Fruit fly (Drosophila melanogaster): ENCODE measurements around the gene CG6689.
A peak's percentile ranks its signal among the peaks of the same experiment; 100 is the strongest.

The CG6689 gene

dm6 chr3R:11219883-11220282 lies at the start of gene CG6689:
Gene CG6689, minus strand, starts transcription at chr3R:11220064.
- TF ChIP-seq CG8478 (optimal IDR thresholded peaks at IDR 0.05) (no peak), CTCF (optimal IDR thresholded peaks at IDR 0.05) (no peak)

DNA sequence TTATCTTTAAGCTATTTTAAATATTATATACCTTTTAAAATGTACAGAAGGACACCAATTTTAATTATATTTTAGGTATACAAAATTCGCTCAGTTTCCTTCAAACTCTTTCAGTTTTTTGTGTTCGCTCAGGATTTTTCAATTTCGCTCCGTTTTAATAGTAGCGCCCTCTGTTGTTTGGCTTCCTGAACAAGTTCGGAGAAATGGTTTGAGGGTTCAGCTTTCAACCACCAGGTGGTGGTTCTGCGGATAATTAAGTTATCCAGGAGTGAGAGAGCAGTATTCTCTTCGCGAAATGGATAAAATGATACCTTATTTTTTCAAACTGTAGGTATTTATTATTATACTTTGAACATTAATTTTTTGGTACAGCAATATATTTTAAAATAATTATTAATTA lies 49.1 kb upstream of the CG6689 start:
- peak; percentile 89 to 96 for TF ChIP-seq CTCF (optimal IDR thresholded peaks at IDR 0.05)
- no peak for TF ChIP-seq CG8478 (optimal IDR thresholded peaks at IDR 0.05)

- TF ChIP-seq CG8478 (optimal IDR thresholded peaks at IDR 0.05) (no peak), CTCF (optimal IDR thresholded peaks at IDR 0.05) (no peak)
These were observed 43.7 kb upstream of the CG6689 start for dm6 chr3R:11263579-11263978.

DNA sequence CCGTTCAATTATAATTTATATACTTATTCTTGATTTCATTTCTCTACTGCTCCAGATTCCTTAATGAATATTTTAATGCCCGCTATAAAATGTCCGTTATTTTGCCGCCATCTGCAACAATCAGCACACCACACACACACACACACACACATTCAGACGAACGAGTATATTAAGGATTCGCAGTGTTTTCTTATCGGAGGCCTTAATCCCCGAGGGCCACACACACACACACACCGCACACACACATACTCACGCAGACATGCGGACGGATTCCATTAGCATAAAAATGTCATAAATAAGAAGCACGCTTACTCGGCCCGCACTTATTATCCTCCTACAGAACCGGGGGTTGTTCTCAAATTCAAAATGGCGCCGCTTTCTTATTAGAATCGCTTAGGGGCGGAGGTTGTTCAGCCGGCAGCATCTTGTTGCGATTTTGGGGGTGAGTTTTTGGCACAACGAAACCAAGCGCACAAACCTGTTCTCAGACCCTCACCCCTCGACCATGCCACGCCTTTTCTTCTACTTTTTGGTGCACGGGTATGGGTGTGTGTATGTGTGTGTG lies 41.2 kb upstream of the CG6689 start:
- no peak for TF ChIP-seq CTCF (optimal IDR thresholded peaks at IDR 0.05)
- no peak for TF ChIP-seq CG8478 (optimal IDR thresholded peaks at IDR 0.05)

DNA sequence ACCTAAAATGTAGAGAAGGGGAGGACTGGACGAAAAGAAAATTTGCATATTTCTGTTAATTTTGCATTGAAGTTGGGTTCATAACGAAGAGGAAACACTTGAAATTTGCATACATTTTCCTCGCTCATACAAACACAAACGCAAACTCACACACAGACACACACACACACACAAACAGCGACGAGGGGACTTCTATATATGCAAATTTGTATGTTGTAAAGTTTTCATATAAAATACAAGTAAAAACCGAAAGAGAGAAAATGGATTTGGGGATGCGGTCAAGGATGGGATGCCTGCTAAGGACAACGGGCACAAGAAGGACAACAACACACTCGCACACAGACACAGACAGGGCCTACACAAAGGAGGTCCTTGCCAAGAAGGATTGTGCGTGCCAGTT lies 37.7 kb upstream of the CG6689 start:
- TF ChIP-seq CTCF (optimal IDR thresholded peaks at IDR 0.05), result no peak

DNA sequence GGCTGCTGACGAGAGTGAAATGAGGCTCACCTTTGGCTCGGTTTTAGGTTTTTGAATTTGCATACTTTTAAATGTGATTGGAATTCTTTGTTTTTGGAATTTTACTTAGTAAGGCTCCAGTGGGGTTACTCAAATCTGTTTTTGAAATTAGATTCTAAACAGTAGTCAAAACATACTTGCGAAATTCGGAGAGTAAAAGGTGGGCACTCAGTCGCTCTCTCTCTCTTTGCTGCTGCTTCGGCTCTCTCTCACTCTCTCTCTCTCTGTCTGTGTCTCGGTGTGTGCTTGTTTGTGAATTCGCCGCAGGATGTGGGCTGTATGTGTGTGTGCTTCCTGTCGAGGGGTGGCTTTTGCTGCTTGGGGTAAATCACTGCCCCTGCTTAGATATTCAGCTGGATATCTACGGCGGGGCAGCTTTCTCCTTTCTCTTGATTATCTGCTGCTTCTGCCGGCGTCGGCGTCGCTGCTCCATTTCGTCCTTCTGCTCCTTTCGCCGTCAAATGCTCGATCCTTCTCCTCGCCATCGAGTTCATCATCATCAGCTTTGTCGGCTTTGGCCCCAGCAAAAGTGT lies 34.6 kb upstream of the CG6689 start:
- TF ChIP-seq CG8478 (optimal IDR thresholded peaks at IDR 0.05) (no peak), CTCF (optimal IDR thresholded peaks at IDR 0.05) (no peak)

dm6 chr3R:11253768-11254167 lies 33.9 kb upstream of the CG6689 start:
- TF ChIP-seq CTCF (optimal IDR thresholded peaks at IDR 0.05) (no peak), CG8478 (optimal IDR thresholded peaks at IDR 0.05) (no peak)

DNA sequence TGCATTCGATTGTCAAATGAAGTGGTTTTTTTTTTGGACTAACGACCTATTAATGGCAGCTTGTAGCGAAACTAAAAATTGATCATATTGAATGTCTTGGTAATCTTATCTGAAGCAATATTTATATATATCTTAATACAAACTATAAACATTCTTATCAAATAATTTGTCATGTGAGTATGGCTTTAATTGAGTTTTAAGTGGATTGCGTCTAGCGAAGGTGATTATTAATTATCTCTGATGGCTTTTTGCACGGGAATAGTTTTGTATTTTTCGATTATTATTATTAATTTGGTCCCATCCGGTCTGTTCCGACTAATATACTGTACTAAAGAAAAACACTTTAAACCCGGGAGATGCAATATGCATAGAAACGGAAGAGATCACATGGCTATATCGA lies 27.0 kb upstream of the CG6689 start:
- TF ChIP-seq CG8478 (optimal IDR thresholded peaks at IDR 0.05) (no peak), CTCF (optimal IDR thresholded peaks at IDR 0.05) (no peak)

- no peak for TF ChIP-seq CTCF (optimal IDR thresholded peaks at IDR 0.05)
- TF ChIP-seq CG8478 (optimal IDR thresholded peaks at IDR 0.05), result no peak
These were observed 25.9 kb upstream of the CG6689 start for dm6 chr3R:11245803-11246202.

- TF ChIP-seq CG8478 (optimal IDR thresholded peaks at IDR 0.05) (no peak), CTCF (optimal IDR thresholded peaks at IDR 0.05) (peak; percentile 77 to 82)
These were observed 24.2 kb upstream of the CG6689 start, which contains the start of the genes CG17734 and CG5214 for dm6 chr3R:11243951-11244660. Gene CG17734, minus strand, starts transcription at chr3R:11243999. Gene CG5214, plus strand, starts transcription at chr3R:11244302.

dm6 chr3R:11243057-11243740 lies 23.3 kb upstream of the CG6689 start:
- TF ChIP-seq CTCF (optimal IDR thresholded peaks at IDR 0.05) (no peak), CG8478 (optimal IDR thresholded peaks at IDR 0.05) (no peak)

DNA sequence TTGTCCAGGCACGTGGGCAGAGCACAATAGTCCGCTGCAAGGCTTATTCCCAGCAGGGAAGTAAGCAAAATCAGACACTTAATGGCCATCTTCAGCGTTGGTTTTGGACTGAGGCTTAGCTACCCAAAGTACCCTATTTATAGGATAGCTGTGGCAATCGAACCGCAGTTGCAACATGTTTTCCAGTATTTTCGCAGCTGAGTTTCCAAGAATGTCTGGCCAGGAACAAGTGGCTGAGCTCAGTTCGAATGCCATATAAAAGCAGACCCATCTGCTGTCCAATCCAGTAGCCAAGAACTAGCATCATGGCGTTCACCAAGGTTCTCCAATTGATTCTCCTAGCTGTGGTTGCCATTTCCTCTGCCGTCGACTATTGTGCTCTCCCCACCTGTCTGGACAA lies 21.0 kb upstream of the CG6689 start, which contains the start of the genes scpr-B and scpr-A:
Gene scpr-B, minus strand, starts transcription at position 101 of the 400 bp plus-strand sequence.
Gene scpr-A, plus strand, starts transcription at position 293 of the 400 bp plus-strand sequence.
- TF ChIP-seq CTCF (optimal IDR thresholded peaks at IDR 0.05) (no peak), CG8478 (optimal IDR thresholded peaks at IDR 0.05) (no peak)

DNA sequence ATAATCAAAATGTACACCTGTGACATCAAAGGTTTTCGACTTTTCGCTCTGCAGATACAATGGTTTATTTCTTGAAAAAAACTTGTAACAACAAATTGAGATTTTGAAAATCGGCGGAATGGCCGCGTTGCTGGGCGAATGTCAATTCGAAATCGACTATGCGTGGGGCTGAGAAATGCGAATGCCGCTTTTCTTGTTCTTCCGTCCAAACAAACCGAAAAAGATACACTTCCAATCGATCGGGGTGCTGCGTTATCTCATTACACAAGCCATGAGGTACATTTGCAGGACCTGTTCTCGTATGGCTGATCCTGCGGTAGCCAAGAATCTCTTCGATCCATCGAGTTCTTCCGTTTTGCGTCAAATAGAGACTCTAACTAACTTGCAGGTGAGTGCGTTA lies 17.7 kb upstream of the CG6689 start, which contains the start of gene CG31388:
Gene CG31388, plus strand, starts transcription at position 218 of the 400 bp plus-strand sequence.
- TF ChIP-seq CTCF (optimal IDR thresholded peaks at IDR 0.05) (no peak), CG8478 (optimal IDR thresholded peaks at IDR 0.05) (no peak)

DNA sequence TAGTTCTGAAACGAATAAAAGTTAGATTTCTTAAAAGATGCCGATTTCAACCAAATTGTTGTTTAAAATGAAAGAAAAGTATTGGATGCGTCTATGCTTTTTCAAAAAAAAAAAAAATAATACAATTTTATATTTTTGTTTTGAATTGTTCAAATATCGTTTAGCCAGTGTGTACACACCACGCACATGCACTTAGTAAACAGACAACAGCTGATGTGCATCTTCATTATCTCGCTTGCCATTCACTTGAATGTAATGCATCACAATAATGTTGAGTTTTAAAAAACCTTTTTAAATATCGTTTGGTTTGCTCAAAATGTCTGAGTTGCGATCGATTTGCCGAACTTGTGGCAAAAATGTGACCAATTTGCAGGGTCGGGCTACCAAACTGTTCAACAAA lies 16.2 kb upstream of the CG6689 start, which contains the start of gene CG31441:
Gene CG31441, plus strand, starts transcription at position 246 of the 400 bp plus-strand sequence.
- TF ChIP-seq CG8478 (optimal IDR thresholded peaks at IDR 0.05) (no peak), CTCF (optimal IDR thresholded peaks at IDR 0.05) (no peak)

dm6 chr3R:11234918-11235371 lies 15.1 kb upstream of the CG6689 start, which contains the start of the genes Arfip and CG17721:
Gene Arfip, minus strand, starts transcription at chr3R:11235013.
Gene CG17721, plus strand, starts transcription at chr3R:11235140.
- TF ChIP-seq CTCF (optimal IDR thresholded peaks at IDR 0.05), result peak in 1 of 2 experiments; percentile 11
- no peak for TF ChIP-seq CG8478 (optimal IDR thresholded peaks at IDR 0.05)
